Worm (Caenorhabditis elegans): Measurements from ENCODE around the gene mix-1.

- TF ChIP-seq lir-1 (GFP tag; conservative IDR thresholded peaks at IDR 0.05) (no peak), lag-1 (GFP tag; IDR thresholded peaks at IDR 0.05) (no peak), D2030.7 (GFP tag; IDR thresholded peaks at IDR 0.05) (peak; percentile 82; the same call in 1 of the 2 replicates)
Measured at ce11 chrII:10884396-10884795, 60.4 kb downstream of the mix-1 start, which contains the start of gene egg-3.

Data from whole organism, young adult.